Worm (Caenorhabditis elegans): ENCODE results near the gene htz-1.

htz-1 gene

ce11 chrIV:4463132-4463531, 17.1 kb downstream of the htz-1 start, which contains the start of gene M01H9.2:
TSS of gene M01H9.2 (minus strand) at chrIV:4463232.
- TF ChIP-seq elt-1 (tag; optimal IDR thresholded peaks at IDR 0.05; ENCODE audit: borderline replicate concordance, insufficient read depth): no peak
- TF ChIP-seq snpc-4 (tag; optimal IDR thresholded peaks at IDR 0.05): no peak
- no peak for TF ChIP-seq unc-39 (tag; optimal IDR thresholded peaks at IDR 0.05)

ce11 chrIV:4465184-4465583, 19.2 kb downstream of the htz-1 start, which contains the start of gene M01H9.5:
TSS of gene M01H9.5 (plus strand) at chrIV:4465484.
- TF ChIP-seq sem-2 (GFP tag; optimal IDR thresholded peaks at IDR 0.05) (no peak), ceh-83 (GFP tag; optimal IDR thresholded peaks at IDR 0.05) (no peak), drap-1 (GFP tag; optimal IDR thresholded peaks at IDR 0.05) (no peak), mep-1 (tag; optimal IDR thresholded peaks at IDR 0.05) (no peak), lsy-2 (tag; optimal IDR thresholded peaks at IDR 0.05) (no peak), unc-120 (tag; optimal IDR thresholded peaks at IDR 0.05; ENCODE audit: poor library complexity, severe bottlenecking) (no peak), unc-39 (tag; optimal IDR thresholded peaks at IDR 0.05) (no peak), ztf-11 (tag; optimal IDR thresholded peaks at IDR 0.05) (no peak), nhr-2 (tag; optimal IDR thresholded peaks at IDR 0.05) (no peak), ceh-39 (tag; optimal IDR thresholded peaks at IDR 0.05) (no peak), lin-13 (tag; optimal IDR thresholded peaks at IDR 0.05) (no peak), unc-62 (GFP tag; optimal IDR thresholded peaks at IDR 0.05) (no peak), lin-32 (GFP tag; optimal IDR thresholded peaks at IDR 0.05) (no peak), ham-2 (GFP tag; optimal IDR thresholded peaks at IDR 0.05) (no peak), elt-1 (tag; optimal IDR thresholded peaks at IDR 0.05; ENCODE audit: borderline replicate concordance, insufficient read depth) (no peak), cnd-1 (tag; optimal IDR thresholded peaks at IDR 0.05) (no peak), flh-1 (GFP tag; optimal IDR thresholded peaks at IDR 0.05) (no peak), nhr-12 (tag; optimal IDR thresholded peaks at IDR 0.05) (no peak), blmp-1 (tag; optimal IDR thresholded peaks at IDR 0.05) (no peak)

- TF ChIP-seq ceh-83 (GFP tag; optimal IDR thresholded peaks at IDR 0.05) (peak; percentile 6), ham-2 (GFP tag; optimal IDR thresholded peaks at IDR 0.05) (no peak)
Observed at ce11 chrIV:4468046-4468727, 22.2 kb downstream of the htz-1 start.

- TF ChIP-seq sptf-1 (tag; optimal IDR thresholded peaks at IDR 0.05) (no peak), tbx-8 (GFP tag; optimal IDR thresholded peaks at IDR 0.05) (no peak), lsy-2 (tag; optimal IDR thresholded peaks at IDR 0.05) (no peak), ztf-11 (tag; optimal IDR thresholded peaks at IDR 0.05) (no peak), nhr-76 (tag; optimal IDR thresholded peaks at IDR 0.05) (no peak)
Observed at ce11 chrIV:4469055-4469454, 23.0 kb downstream of the htz-1 start.

- TF ChIP-seq ham-2 (GFP tag; optimal IDR thresholded peaks at IDR 0.05): no peak
- no peak for TF ChIP-seq unc-62 (GFP tag; optimal IDR thresholded peaks at IDR 0.05)
- TF ChIP-seq cnd-1 (tag; optimal IDR thresholded peaks at IDR 0.05): no peak
- no peak for TF ChIP-seq ceh-43 (GFP tag; optimal IDR thresholded peaks at IDR 0.05)
- TF ChIP-seq nhr-237 (tag; optimal IDR thresholded peaks at IDR 0.05): no peak
- TF ChIP-seq M03D4.4 (tag; optimal IDR thresholded peaks at IDR 0.05): no peak
- no peak for TF ChIP-seq zip-8 (tag; optimal IDR thresholded peaks at IDR 0.05)
- TF ChIP-seq unc-39 (tag; optimal IDR thresholded peaks at IDR 0.05): no peak
- no peak for TF ChIP-seq unc-120 (tag; optimal IDR thresholded peaks at IDR 0.05; ENCODE audit: poor library complexity, severe bottlenecking)
- TF ChIP-seq mls-2 (tag; optimal IDR thresholded peaks at IDR 0.05): no peak
- TF ChIP-seq ceh-39 (tag; optimal IDR thresholded peaks at IDR 0.05): no peak
- TF ChIP-seq sem-2 (GFP tag; optimal IDR thresholded peaks at IDR 0.05): peak; percentile 5
- peak; percentile 45 for TF ChIP-seq hlh-1 (tag; optimal IDR thresholded peaks at IDR 0.05)
- no peak for TF ChIP-seq lsy-2 (tag; optimal IDR thresholded peaks at IDR 0.05)
- no peak for TF ChIP-seq tbx-8 (GFP tag; optimal IDR thresholded peaks at IDR 0.05)
- peak; percentile 50 for TF ChIP-seq pha-4 (tag; optimal IDR thresholded peaks at IDR 0.05)
- no peak for TF ChIP-seq blmp-1 (tag; optimal IDR thresholded peaks at IDR 0.05)
- TF ChIP-seq sptf-1 (tag; optimal IDR thresholded peaks at IDR 0.05): no peak
- peak; percentile 30 for TF ChIP-seq drap-1 (GFP tag; optimal IDR thresholded peaks at IDR 0.05)
Observed at ce11 chrIV:4469770-4470709, 24.0 kb downstream of the htz-1 start.

Data from whole organism, mixed stage, embryonic.